Worm (Caenorhabditis elegans) whole organism, L4 larva: ENCODE results near the gene trxr-2.

Source experiments
- Y48G9A.11 ChIP-seq: fragments of 200-800 bp; sonication (Bioruptor generic); IDR thresholded peaks from 2 replicates; pipeline ENCODE4 v1.3.6; 2022; ENCODE audit warnings: missing genetic modification reagents, missing genetic modification characterization, missing compliant biosample characterization
- ama-1 ChIP-seq: fragments of 150-350 bp; optimal IDR thresholded peaks from 2 replicates; lab custom pipeline; 2014; ENCODE audit warnings: inconsistent platforms, mixed read lengths
- daf-19 ChIP-seq: fragments of 200-800 bp; sonication (Bioruptor generic); conservative IDR thresholded peaks from 2 replicates; pipeline ENCODE4 v1.3.6; 2022; ENCODE audit warnings: missing genetic modification characterization, missing compliant biosample characterization
- hlh-30 ChIP-seq: sonication (generic microtip); optimal IDR thresholded peaks from 2 replicates; lab custom pipeline; 2017; ENCODE audit warnings: antibody characterized with exemption, mild to moderate bottlenecking, missing genetic modification characterization, missing compliant biosample characterization; ENCODE audit not compliant: insufficient read depth
- lim-7 ChIP-seq: fragments of 200-800 bp; sonication (Bioruptor generic); IDR thresholded peaks from 2 replicates; pipeline ENCODE4 v1.3.6; 2022; ENCODE audit warnings: missing genetic modification characterization, missing compliant biosample characterization
- mep-1 ChIP-seq: fragments of 150-350 bp; sonication (generic microtip); optimal IDR thresholded peaks from 3 replicates; lab custom pipeline; 2014; ENCODE audit warnings: missing biosample characterization, missing genetic modification characterization
- mxl-2 ChIP-seq: fragments of 200-800 bp; sonication (Bioruptor generic); conservative IDR thresholded peaks from 2 replicates; pipeline ENCODE4 v1.3.6; 2022; ENCODE audit warnings: missing genetic modification reagents, missing genetic modification characterization, missing compliant biosample characterization
- nhr-11 ChIP-seq: fragments of 150-350 bp; optimal IDR thresholded peaks from 2 replicates; lab custom pipeline; 2014; ENCODE audit warnings: missing biosample characterization, missing genetic modification characterization
- nhr-237 ChIP-seq: sonication (generic microtip); optimal IDR thresholded peaks from 2 replicates; lab custom pipeline; 2017; ENCODE audit warnings: missing biosample characterization, missing genetic modification characterization
- sdz-12 ChIP-seq: fragments of 200-800 bp; sonication (Bioruptor generic); optimal IDR thresholded peaks from 2 replicates; lab custom pipeline; 2018; ENCODE audit warnings: mild to moderate bottlenecking, missing genetic modification characterization, missing compliant biosample characterization
- set-16 ChIP-seq: fragments of 200-800 bp; sonication (Bioruptor generic); IDR thresholded peaks from 2 replicates; pipeline ENCODE4 v1.3.6; 2022; ENCODE audit warnings: missing genetic modification reagents, missing genetic modification characterization, missing compliant biosample characterization
- snpc-4 ChIP-seq: fragments of 150-350 bp; optimal IDR thresholded peaks from 2 replicates; lab custom pipeline; 2014; ENCODE audit warnings: missing biosample characterization, missing genetic modification characterization

ce11 chrIII:8949147-8949546 lies 35.6 kb downstream of the trxr-2 start:
- no peak for TF ChIP-seq ama-1
- TF ChIP-seq snpc-4 (tag; lab: Kevin White, UChicago) = no peak
- TF ChIP-seq daf-19 = no peak
- no peak for TF ChIP-seq hlh-30 (tag; lab: Kevin White, UChicago)
- no peak for TF ChIP-seq mep-1 (tag; lab: Kevin White, UChicago)
- no peak for TF ChIP-seq nhr-237 (tag; lab: Kevin White, UChicago)
- TF ChIP-seq set-16 (GFP tag; lab: Robert Waterston, UW) = no peak
- no peak for TF ChIP-seq nhr-11
- TF ChIP-seq lim-7 (GFP tag; lab: Robert Waterston, UW) = no peak
- no peak for TF ChIP-seq Y48G9A.11
- TF ChIP-seq mxl-2 (GFP tag; lab: Robert Waterston, UW) = no peak
- TF ChIP-seq sdz-12 = no peak
